Worm (Caenorhabditis elegans) whole organism, L3 larva: Measurements from ENCODE around the gene tag-77.
A peak's percentile ranks its signal among the peaks of the same experiment; 100 is the strongest.

Experiments used
- R02D3.7 ChIP-seq: fragments of 150-350 bp; optimal IDR thresholded peaks from 2 replicates; lab custom pipeline; 2014; ENCODE audit warnings: missing biosample characterization, missing genetic modification characterization
- ama-1 ChIP-seq: fragments of 150-350 bp; optimal IDR thresholded peaks from 2 replicates; lab custom pipeline; 2018
- ceh-82 ChIP-seq: fragments of 150-350 bp; optimal IDR thresholded peaks from 2 replicates; lab custom pipeline; 2014; ENCODE audit warnings: missing biosample characterization, missing genetic modification characterization
- egl-27 ChIP-seq: sonication (generic microtip); optimal IDR thresholded peaks from 4 replicates; lab custom pipeline; 2017; ENCODE audit warnings: missing biosample characterization, missing genetic modification reagents, missing genetic modification characterization
- nhr-11 ChIP-seq: fragments of 150-350 bp; optimal IDR thresholded peaks from 2 replicates; lab custom pipeline; 2014; ENCODE audit warnings: missing biosample characterization, missing genetic modification characterization
- nhr-12 ChIP-seq: fragments of 150-350 bp; optimal IDR thresholded peaks from 2 replicates; lab custom pipeline; 2014; ENCODE audit warnings: missing biosample characterization, missing genetic modification characterization
- pha-4 ChIP-seq: fragments of 150-350 bp; optimal IDR thresholded peaks from 2 replicates; lab custom pipeline; 2014; ENCODE audit warnings: missing biosample characterization, missing genetic modification reagents, missing genetic modification characterization
- sea-2 ChIP-seq: fragments of 150-350 bp; sonication (generic microtip); optimal IDR thresholded peaks from 4 replicates; lab custom pipeline; 2014; ENCODE audit warnings: missing biosample characterization, missing genetic modification reagents, missing genetic modification characterization
- unc-39 ChIP-seq: sonication (generic microtip); optimal IDR thresholded peaks from 4 replicates; lab custom pipeline; 2017; ENCODE audit warnings: missing biosample characterization, missing genetic modification characterization
- zag-1 ChIP-seq: fragments of 150-350 bp; optimal IDR thresholded peaks from 2 replicates; lab custom pipeline; 2014; ENCODE audit warnings: missing biosample characterization, missing genetic modification characterization
- ztf-4 ChIP-seq: fragments of 150-350 bp; optimal IDR thresholded peaks from 2 replicates; lab custom pipeline; 2014; ENCODE audit warnings: missing biosample characterization, missing genetic modification characterization

DNA sequence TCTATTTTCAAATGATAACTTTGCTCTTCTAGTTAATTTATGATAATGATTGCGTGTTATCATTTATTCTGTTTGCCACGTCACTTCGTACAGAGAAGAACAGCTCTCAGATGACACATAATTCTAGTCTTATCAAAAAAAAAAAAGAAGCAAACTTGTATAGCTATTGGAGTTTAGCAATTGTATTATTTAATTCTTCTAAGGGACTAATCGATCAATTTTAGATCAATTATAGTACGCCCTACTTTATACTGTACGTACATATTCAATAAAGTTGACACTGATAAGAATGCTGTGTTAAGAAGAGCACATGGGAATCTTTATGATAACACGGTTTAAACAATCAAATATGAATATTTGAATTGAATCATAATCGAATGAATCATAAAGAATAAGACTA, 31.9 kb upstream of the tag-77 start:
- TF ChIP-seq zag-1 (tag; lab: Kevin White, UChicago): no peak
- TF ChIP-seq pha-4 (tag; lab: Kevin White, UChicago): peak; percentile 44
- no peak for TF ChIP-seq ama-1 (lab: Kevin White, UChicago)
- no peak for TF ChIP-seq ztf-4 (tag; lab: Kevin White, UChicago)
- TF ChIP-seq ceh-82 (tag; lab: Kevin White, UChicago): no peak
- TF ChIP-seq nhr-12: no peak
- TF ChIP-seq sea-2 (GFP tag; lab: Kevin White, UChicago): no peak
- TF ChIP-seq R02D3.7 (tag; lab: Kevin White, UChicago): no peak
- no peak for TF ChIP-seq nhr-11
- no peak for TF ChIP-seq unc-39 (tag; lab: Kevin White, UChicago)
- TF ChIP-seq egl-27 (tag; lab: Kevin White, UChicago): no peak
